Worm (Caenorhabditis elegans) whole organism, L1 larva: ENCODE results near the gene atgp-1.
A peak's percentile ranks its signal among the peaks of the same experiment; 100 is the strongest.
"Not testable (repeated sequence)": the region's sequence is repeated elsewhere in the genome, so short reads cannot be mapped to it uniquely, and the experiment has no call there.

Source experiments
- F16B12.6 ChIP-seq: fragments of 150-350 bp; optimal IDR thresholded peaks from 2 replicates; lab custom pipeline; 2014; ENCODE audit warnings: missing biosample characterization, missing genetic modification characterization
- aly-2 ChIP-seq: fragments of 150-350 bp; optimal IDR thresholded peaks from 2 replicates; lab custom pipeline; 2014; ENCODE audit warnings: missing biosample characterization, missing genetic modification characterization
- ama-1 ChIP-seq: fragments of 150-350 bp; optimal IDR thresholded peaks from 2 replicates; lab custom pipeline; 2014
- ceh-8 ChIP-seq: fragments of 200-800 bp; sonication (Bioruptor generic); optimal IDR thresholded peaks from 2 replicates; lab custom pipeline; 2018; ENCODE audit warnings: mild to moderate bottlenecking, missing genetic modification characterization, moderate library complexity, missing compliant biosample characterization
- ceh-82 ChIP-seq, 3 experiments: fragments of 150-350 bp in 1 of 3; sonication (generic microtip) in 2 of 3; optimal IDR thresholded peaks; 2 replicates each; lab custom pipeline; 2014 to 2017; ENCODE audit warnings: missing biosample characterization in 3 of 3, missing genetic modification characterization in 3 of 3
- ceh-90 ChIP-seq: sonication (generic microtip); optimal IDR thresholded peaks from 2 replicates; lab custom pipeline; 2016; ENCODE audit warnings: missing genetic modification characterization, missing compliant biosample characterization
- ces-1 ChIP-seq: fragments of 150-350 bp; optimal IDR thresholded peaks from 2 replicates; lab custom pipeline; 2014; ENCODE audit warnings: missing biosample characterization, missing genetic modification reagents, missing genetic modification characterization
- dsc-1 ChIP-seq: sonication (generic microtip); optimal IDR thresholded peaks from 2 replicates; lab custom pipeline; 2016; ENCODE audit warnings: mild to moderate bottlenecking, missing genetic modification characterization, missing compliant biosample characterization
- efl-1 ChIP-seq, 4 experiments: fragments of 150-350 bp; optimal IDR thresholded peaks in 3 of 4; peaks in 1 of 4; 1 replicate in 1 of 4; 2 replicates in 3 of 4; lab custom pipeline; 2014; ENCODE audit warnings: missing biosample characterization in 2 of 4, missing genetic modification characterization in 2 of 4, missing genetic modification reagents in 2 of 4
- egl-13 ChIP-seq: sonication (generic microtip); optimal IDR thresholded peaks from 2 replicates; lab custom pipeline; 2016; ENCODE audit warnings: missing genotype, missing genetic modification reagents, missing genetic modification characterization, missing compliant biosample characterization
- elt-3 ChIP-seq, 6 experiments: fragments of 150-350 bp in 1 of 6; sonication (generic microtip); optimal IDR thresholded peaks; 2 replicates each; lab custom pipeline; 2017 to 2018; ENCODE audit warnings: missing biosample characterization in 6 of 6, missing genetic modification characterization in 6 of 6, inconsistent platforms in 1 of 6
- ets-5 ChIP-seq: fragments of 200-800 bp; sonication (Bioruptor generic); IDR thresholded peaks from 2 replicates; pipeline ENCODE4 v1.3.6; 2022; ENCODE audit warnings: missing genetic modification characterization, missing compliant biosample characterization
- fkh-8 ChIP-seq: sonication (generic microtip); optimal IDR thresholded peaks from 2 replicates; lab custom pipeline; 2016; ENCODE audit warnings: mild to moderate bottlenecking, missing genetic modification characterization, missing compliant biosample characterization
- fos-1 ChIP-seq: fragments of 150-350 bp; optimal IDR thresholded peaks from 2 replicates; lab custom pipeline; 2014; ENCODE audit warnings: missing biosample characterization, missing genetic modification characterization
- hpl-2 ChIP-seq: fragments of 150-350 bp; optimal IDR thresholded peaks from 2 replicates; lab custom pipeline; 2014; ENCODE audit warnings: missing biosample characterization, missing genetic modification reagents, missing genetic modification characterization
- lin-13 ChIP-seq: fragments of 150-350 bp; optimal IDR thresholded peaks from 2 replicates; lab custom pipeline; 2014; ENCODE audit warnings: missing biosample characterization, missing genetic modification reagents, missing genetic modification characterization
- lin-14 ChIP-seq: fragments of 200-800 bp; sonication (Bioruptor generic); optimal IDR thresholded peaks from 2 replicates; lab custom pipeline; 2018; ENCODE audit warnings: mild to moderate bottlenecking, missing genetic modification characterization, moderate library complexity, missing compliant biosample characterization
- lin-35 ChIP-seq, 2 experiments: fragments of 150-350 bp; optimal IDR thresholded peaks; 2 replicates each; lab custom pipeline; 2014; ENCODE audit warnings: missing biosample characterization in 2 of 2, missing genetic modification characterization in 2 of 2, missing genetic modification reagents in 2 of 2
- lsy-2 ChIP-seq, 2 experiments: fragments of 150-350 bp; optimal IDR thresholded peaks; 2 replicates each; lab custom pipeline; 2014; ENCODE audit warnings: missing biosample characterization in 2 of 2, missing genetic modification characterization in 2 of 2
- mdl-1 ChIP-seq, 2 experiments: fragments of 150-350 bp; optimal IDR thresholded peaks; 2 replicates each; lab custom pipeline; 2014 to 2017; ENCODE audit warnings: missing biosample characterization in 2 of 2, missing genetic modification characterization in 2 of 2, inconsistent platforms in 1 of 2
- mef-2 ChIP-seq: fragments of 150-350 bp; optimal IDR thresholded peaks from 2 replicates; lab custom pipeline; 2014; ENCODE audit warnings: missing biosample characterization, missing genetic modification characterization
- nhr-47 ChIP-seq: sonication (generic microtip); optimal IDR thresholded peaks from 2 replicates; lab custom pipeline; 2016; ENCODE audit warnings: mild to moderate bottlenecking, missing genetic modification characterization, moderate library complexity, missing compliant biosample characterization
- nhr-71 ChIP-seq: sonication (generic microtip); optimal IDR thresholded peaks from 2 replicates; lab custom pipeline; 2016; ENCODE audit warnings: mild to moderate bottlenecking, missing genetic modification characterization, moderate library complexity, missing compliant biosample characterization
- rnt-1 ChIP-seq: sonication (generic microtip); optimal IDR thresholded peaks from 2 replicates; lab custom pipeline; 2016; ENCODE audit warnings: mild to moderate bottlenecking, missing genetic modification characterization, moderate library complexity, missing compliant biosample characterization
- snu-23 ChIP-seq: sonication (generic microtip); optimal IDR thresholded peaks from 2 replicates; lab custom pipeline; 2016; ENCODE audit warnings: missing genetic modification characterization, missing compliant biosample characterization
- sptf-1 ChIP-seq: fragments of 150-350 bp; optimal IDR thresholded peaks from 2 replicates; lab custom pipeline; 2014; ENCODE audit warnings: missing biosample characterization, missing genetic modification characterization
- sup-37 ChIP-seq: fragments of 200-800 bp; sonication (Bioruptor generic); optimal IDR thresholded peaks from 2 replicates; lab custom pipeline; 2018; ENCODE audit warnings: mild to moderate bottlenecking, missing genetic modification characterization, missing compliant biosample characterization
- tbx-2 ChIP-seq: sonication (generic microtip); optimal IDR thresholded peaks from 2 replicates; lab custom pipeline; 2016; ENCODE audit warnings: missing genetic modification characterization, missing compliant biosample characterization
- unc-62 ChIP-seq: fragments of 150-350 bp; optimal IDR thresholded peaks from 2 replicates; lab custom pipeline; 2014; ENCODE audit warnings: missing biosample characterization, missing genetic modification reagents, missing genetic modification characterization
- unc-86 ChIP-seq: sonication (generic microtip); optimal IDR thresholded peaks from 2 replicates; lab custom pipeline; 2016; ENCODE audit warnings: missing genetic modification characterization, missing compliant biosample characterization
- xbp-1 ChIP-seq: sonication (generic microtip); optimal IDR thresholded peaks from 2 replicates; lab custom pipeline; 2016; ENCODE audit warnings: missing genetic modification characterization, missing compliant biosample characterization
- zag-1 ChIP-seq: fragments of 150-350 bp; optimal IDR thresholded peaks from 2 replicates; lab custom pipeline; 2014; ENCODE audit warnings: missing biosample characterization, missing genetic modification characterization
- zip-4 ChIP-seq: fragments of 200-800 bp; sonication (Bioruptor generic); optimal IDR thresholded peaks from 2 replicates; lab custom pipeline; 2018; ENCODE audit warnings: mild to moderate bottlenecking, missing genetic modification characterization, moderate library complexity, missing compliant biosample characterization

The atgp-1 gene

ce11 chrIV:17284511-17285089 lies 15.5 kb downstream of the atgp-1 start:
- TF ChIP-seq efl-1 (optimal IDR thresholded peaks at IDR 0.05; lab: Kevin White, UChicago) (peak in 1 of 2 experiments; percentile 23), F16B12.6 (peak; percentile 3)
- not testable (repeated sequence) for TF ChIP-seq efl-1 (GFP tag; optimal IDR thresholded peaks at IDR 0.05 in 1 of 2; lab: Kevin White, UChicago)

ce11 chrIV:17285263-17285662 lies 16.1 kb downstream of the atgp-1 start:
- TF ChIP-seq tbx-2 = peak; percentile 29
- no peak for TF ChIP-seq mdl-1 (tag; optimal IDR thresholded peaks at IDR 0.05; lab: Kevin White, UChicago)
- peak; percentile 76 for TF ChIP-seq lin-14
- no peak for TF ChIP-seq ceh-90 (tag; lab: Kevin White, UChicago)
- no peak for TF ChIP-seq rnt-1 (tag; lab: Kevin White, UChicago)
- peak; percentile 67 for TF ChIP-seq nhr-71
- peak in 1 of 2 experiments; percentile 4 for TF ChIP-seq lin-35 (GFP tag; optimal IDR thresholded peaks at IDR 0.05; lab: Kevin White, UChicago)
- TF ChIP-seq ces-1 (GFP tag; lab: Kevin White, UChicago) = no peak
- no peak for TF ChIP-seq sptf-1 (tag; lab: Kevin White, UChicago)
- TF ChIP-seq snu-23 (GFP tag; lab: Kevin White, UChicago) = peak; percentile 11
- TF ChIP-seq egl-13 (tag; lab: Kevin White, UChicago) = peak; percentile 65
- TF ChIP-seq fos-1 (tag; lab: Kevin White, UChicago) = no peak
- peak; percentile 40 for TF ChIP-seq fkh-8
- no peak for TF ChIP-seq ets-5 (GFP tag; lab: Robert Waterston, UW)
- peak in 1 of 2 experiments; percentile 59 for TF ChIP-seq lsy-2 (tag; optimal IDR thresholded peaks at IDR 0.05; lab: Kevin White, UChicago)
- TF ChIP-seq nhr-47 (tag; lab: Kevin White, UChicago) = peak; percentile 42
- no peak for TF ChIP-seq ama-1 (lab: Kevin White, UChicago)
- peak; percentile 9 for TF ChIP-seq dsc-1
- TF ChIP-seq zip-4 (GFP tag; lab: Kevin White, UChicago) = no peak
- TF ChIP-seq xbp-1 (tag; lab: Kevin White, UChicago) = peak; percentile 53
- TF ChIP-seq unc-86 = peak; percentile 41
- TF ChIP-seq ceh-82 (tag; optimal IDR thresholded peaks at IDR 0.05; lab: Kevin White, UChicago) = peak in 2 of 3 experiments; percentile 5 to 37
- no peak for TF ChIP-seq lin-13 (GFP tag; lab: Kevin White, UChicago)
- TF ChIP-seq sup-37 (GFP tag; lab: Kevin White, UChicago) = no peak
- TF ChIP-seq mef-2 (tag; lab: Kevin White, UChicago) = peak; percentile 63
- TF ChIP-seq efl-1 (optimal IDR thresholded peaks at IDR 0.05; lab: Kevin White, UChicago) = peak in 1 of 2 experiments; percentile 1
- TF ChIP-seq efl-1 (GFP tag; optimal IDR thresholded peaks at IDR 0.05 in 1 of 2; lab: Kevin White, UChicago) = no peak

- no peak for TF ChIP-seq hpl-2
- TF ChIP-seq efl-1 (optimal IDR thresholded peaks at IDR 0.05; lab: Kevin White, UChicago) = no peak
- TF ChIP-seq efl-1 (GFP tag; optimal IDR thresholded peaks at IDR 0.05 in 1 of 2; lab: Kevin White, UChicago) = peak in 1 of 2 experiments; percentile 57
- TF ChIP-seq lin-13 (GFP tag; lab: Kevin White, UChicago) = no peak
- TF ChIP-seq xbp-1 (tag; lab: Kevin White, UChicago) = peak; percentile 58
- TF ChIP-seq elt-3 (tag; optimal IDR thresholded peaks at IDR 0.05; lab: Kevin White, UChicago) = no peak
Measured at ce11 chrIV:17287908-17288675, 18.9 kb downstream of the atgp-1 start, which contains the start of gene zipt-7.1. TSS of gene zipt-7.1 (minus strand) at chrIV:17288139.

ce11 chrIV:17291629-17292199 lies 22.6 kb downstream of the atgp-1 start, which contains the start of the genes T28F3.11 and slc-17.4:
TSS of gene T28F3.11 (minus strand) at chrIV:17291679.
TSS of gene slc-17.4 (minus strand) at chrIV:17291733.
- no peak for TF ChIP-seq ceh-8 (GFP tag; lab: Kevin White, UChicago)
- TF ChIP-seq aly-2 (tag; lab: Kevin White, UChicago) = no peak
- TF ChIP-seq zag-1 (tag; lab: Kevin White, UChicago) = no peak
- TF ChIP-seq lin-14 = peak; percentile 43
- TF ChIP-seq unc-62 (GFP tag; lab: Kevin White, UChicago) = no peak
- TF ChIP-seq, all 84 proteins: peak for 1
